Worm (Caenorhabditis elegans): ENCODE measurements around the gene F53H8.3.

DNA sequence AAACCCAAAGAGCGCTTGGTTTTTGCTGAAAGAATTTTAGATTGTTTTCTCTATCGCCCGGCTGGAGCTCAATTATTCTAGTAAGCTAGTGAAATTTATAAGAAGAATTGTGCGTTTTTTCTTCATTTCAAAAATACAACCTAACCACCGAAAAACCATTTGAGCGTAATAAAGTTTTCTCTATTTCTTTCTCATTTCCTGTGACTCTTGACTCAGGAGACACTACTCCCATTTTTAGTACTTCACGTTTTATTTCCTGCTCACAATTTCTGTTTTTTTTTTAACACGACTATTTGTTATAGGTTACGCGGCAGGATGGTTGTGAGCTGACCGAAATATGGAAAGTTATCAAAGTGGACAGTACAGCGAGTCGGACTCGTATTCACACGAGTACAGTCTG lies 25.4 kb upstream of the F53H8.3 start, which contains the start of gene F35H12.6:
- no peak for TF ChIP-seq mep-1 (tag; optimal IDR thresholded peaks at IDR 0.05)
- TF ChIP-seq pqm-1 (tag; optimal IDR thresholded peaks at IDR 0.05) = no peak
- TF ChIP-seq jun-1 (tag; optimal IDR thresholded peaks at IDR 0.05) = no peak
- no peak for TF ChIP-seq F16B12.6 (tag; optimal IDR thresholded peaks at IDR 0.05)
- no peak for TF ChIP-seq ztf-4 (tag; optimal IDR thresholded peaks at IDR 0.05)

Measured in whole organism, L1 larva.